Worm (Caenorhabditis elegans): ENCODE results near the gene mtm-3.

DNA sequence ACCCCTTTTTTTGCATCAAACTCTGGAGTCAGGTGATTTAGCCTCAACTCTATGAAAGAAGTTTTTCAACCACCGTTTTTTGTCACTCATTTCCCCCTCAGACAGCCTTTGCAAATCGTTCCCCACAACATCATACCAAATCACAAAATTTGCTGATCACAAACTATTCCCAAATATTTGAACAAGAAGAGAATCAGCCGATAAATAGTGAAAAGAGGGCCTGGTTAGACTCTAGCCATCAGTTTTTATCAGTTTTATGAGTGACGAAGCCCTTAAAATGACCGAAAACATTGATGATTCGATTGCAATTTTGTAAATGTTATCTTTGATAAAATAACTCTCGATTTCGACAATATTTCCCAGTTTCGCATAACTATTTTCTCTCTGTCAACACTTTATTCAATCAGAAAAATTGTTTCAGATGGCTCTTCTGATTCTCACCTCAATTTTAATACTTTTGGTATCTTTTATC, 34.6 kb upstream of the mtm-3 start, which contains the start of gene cyp-25A2:
- TF ChIP-seq lir-3 (tag; optimal IDR thresholded peaks at IDR 0.05) = no peak
- TF ChIP-seq pha-4 (GFP tag; IDR thresholded peaks at IDR 0.05) = no peak
- no peak for TF ChIP-seq pha-4 (tag; optimal IDR thresholded peaks at IDR 0.05)
- TF ChIP-seq zfp-2 (tag; optimal IDR thresholded peaks at IDR 0.05) = no peak
- no peak for TF ChIP-seq nhr-10 (tag; optimal IDR thresholded peaks at IDR 0.05)
- no peak for TF ChIP-seq daf-8 (GFP tag; IDR thresholded peaks at IDR 0.05)

Data from whole organism, L4 larva.